Fruit fly (Drosophila melanogaster) whole organism, embryonic: Measurements from ENCODE around the gene CG8420.

ENCODE experiments used
- Antp ChIP-seq: fragments of 200-800 bp; sonication (Bioruptor generic); optimal IDR thresholded peaks from 3 replicates; lab custom pipeline; 2016; ENCODE audit warnings: missing biosample characterization, missing genetic modification characterization
- CG10209 ChIP-seq: fragments of 200-800 bp; sonication (Bioruptor generic); optimal IDR thresholded peaks from 3 replicates; lab custom pipeline; 2017; ENCODE audit warnings: missing biosample characterization, mild to moderate bottlenecking, missing genetic modification characterization, missing genetic modification reagents
- CG11085 ChIP-seq: fragments of 200-800 bp; sonication (Bioruptor generic); IDR thresholded peaks from 2 replicates; pipeline ENCODE4 v1.3.6; 2022; ENCODE audit warnings: missing biosample characterization, missing genetic modification characterization
- CG12299 ChIP-seq: fragments of 200-800 bp; sonication (Bioruptor generic); optimal IDR thresholded peaks from 2 replicates; lab custom pipeline; 2018; ENCODE audit warnings: missing biosample characterization, mild to moderate bottlenecking, missing genetic modification characterization
- CG1233 ChIP-seq: fragments of 200-800 bp; sonication (Bioruptor generic); optimal IDR thresholded peaks from 4 replicates; lab custom pipeline; 2018; ENCODE audit warnings: missing biosample characterization, mild to moderate bottlenecking, missing genetic modification characterization
- CG12391 ChIP-seq: fragments of 200-800 bp; sonication (Bioruptor generic); optimal IDR thresholded peaks from 3 replicates; lab custom pipeline; 2018; ENCODE audit warnings: missing biosample characterization, mild to moderate bottlenecking, missing genetic modification characterization, moderate library complexity
- CG13894 ChIP-seq: fragments of 200-800 bp; sonication (Bioruptor generic); optimal IDR thresholded peaks from 3 replicates; lab custom pipeline; 2018; ENCODE audit warnings: missing biosample characterization, mild to moderate bottlenecking, missing genetic modification characterization, moderate library complexity
- CG14014 ChIP-seq: fragments of 200-800 bp; sonication (Bioruptor generic); IDR thresholded peaks from 2 replicates; pipeline ENCODE4 v1.3.6; 2022; ENCODE audit warnings: missing biosample characterization, missing genetic modification characterization
- CG14667 ChIP-seq: fragments of 200-800 bp; sonication (Bioruptor generic); IDR thresholded peaks from 2 replicates; pipeline ENCODE4 v1.3.6; 2022; ENCODE audit warnings: missing biosample characterization, missing genetic modification characterization
- CG15011 ChIP-seq: fragments of 200-800 bp; sonication (Bioruptor generic); optimal IDR thresholded peaks from 3 replicates; lab custom pipeline; 2018; ENCODE audit warnings: missing biosample characterization, mild to moderate bottlenecking, missing genetic modification characterization
- CG15514 ChIP-seq: fragments of 200-800 bp; sonication (Bioruptor generic); optimal IDR thresholded peaks from 3 replicates; lab custom pipeline; 2017; ENCODE audit warnings: missing biosample characterization, missing genetic modification characterization, mild to moderate bottlenecking, moderate library complexity, missing genetic modification reagents
- CG15601 ChIP-seq: fragments of 200-800 bp; sonication (Bioruptor generic); optimal IDR thresholded peaks from 3 replicates; lab custom pipeline; 2019; ENCODE audit warnings: missing biosample characterization, mild to moderate bottlenecking, missing genetic modification characterization, moderate library complexity
- CG17385 ChIP-seq: fragments of 200-800 bp; sonication (Bioruptor generic); optimal IDR thresholded peaks from 3 replicates; lab custom pipeline; 2018; ENCODE audit warnings: missing biosample characterization, mild to moderate bottlenecking, missing genetic modification characterization
- CG17568 ChIP-seq: fragments of 200-800 bp; sonication (Bioruptor generic); optimal IDR thresholded peaks from 2 replicates; lab custom pipeline; 2018; ENCODE audit warnings: missing biosample characterization, mild to moderate bottlenecking, missing genetic modification characterization, moderate library complexity
- CG31388 ChIP-seq: fragments of 200-800 bp; sonication (Bioruptor generic); optimal IDR thresholded peaks from 2 replicates; lab custom pipeline; 2016; ENCODE audit warnings: missing biosample characterization, missing genetic modification characterization
- CG4820 ChIP-seq: fragments of 200-800 bp; sonication (Bioruptor generic); optimal IDR thresholded peaks from 3 replicates; lab custom pipeline; 2016; ENCODE audit warnings: missing biosample characterization, missing genetic modification characterization
- CG5953 ChIP-seq: fragments of 200-800 bp; sonication (Bioruptor generic); IDR thresholded peaks from 2 replicates; pipeline ENCODE4 v1.3.6; 2022; ENCODE audit warnings: missing biosample characterization, missing genetic modification characterization
- CG6683 ChIP-seq: fragments of 200-800 bp; sonication (Bioruptor generic); optimal IDR thresholded peaks from 2 replicates; lab custom pipeline; 2017; ENCODE audit warnings: missing biosample characterization, mild to moderate bottlenecking, missing genetic modification characterization, missing genetic modification reagents
- CG7357 ChIP-seq: fragments of 200-800 bp; sonication (Bioruptor generic); IDR thresholded peaks from 3 replicates; pipeline ENCODE4 v1.3.6; 2022; ENCODE audit warnings: missing biosample characterization, missing genetic modification characterization
- CG7556 ChIP-seq: fragments of 200-800 bp; sonication (Bioruptor generic); optimal IDR thresholded peaks from 2 replicates; lab custom pipeline; 2017; ENCODE audit warnings: missing biosample characterization, mild to moderate bottlenecking, missing genetic modification characterization
- CG7928 ChIP-seq: fragments of 200-800 bp; sonication (Bioruptor generic); optimal IDR thresholded peaks from 2 replicates; lab custom pipeline; 2017; ENCODE audit warnings: missing biosample characterization, mild to moderate bottlenecking, missing genetic modification characterization
- CG9609 ChIP-seq: fragments of 200-800 bp; sonication (Bioruptor generic); optimal IDR thresholded peaks from 3 replicates; lab custom pipeline; 2016; ENCODE audit warnings: missing biosample characterization, missing genetic modification characterization
- Camta ChIP-seq: fragments of 200-800 bp; sonication (Bioruptor generic); optimal IDR thresholded peaks from 2 replicates; lab custom pipeline; 2016; ENCODE audit warnings: missing biosample characterization, missing genetic modification characterization
- Dek ChIP-seq: fragments of 200-800 bp; sonication (Bioruptor generic); optimal IDR thresholded peaks from 3 replicates; lab custom pipeline; 2019; ENCODE audit warnings: missing biosample characterization, mild to moderate bottlenecking, missing genetic modification characterization, moderate library complexity
- Drgx ChIP-seq: fragments of 200-800 bp; sonication (Bioruptor generic); IDR thresholded peaks from 2 replicates; pipeline ENCODE4 v1.3.6; 2022; ENCODE audit warnings: missing biosample characterization, missing genetic modification characterization
- E2f2 ChIP-seq: fragments of 200-800 bp; sonication (Bioruptor generic); IDR thresholded peaks from 2 replicates; pipeline ENCODE4 v1.3.6; 2022; ENCODE audit warnings: missing biosample characterization, missing genetic modification characterization
- Eip74EF ChIP-seq, 2 experiments: fragments of 200-800 bp in 1 of 2; fragments of >200 bp in 1 of 2; sonication (Bioruptor generic) in 1 of 2; optimal IDR thresholded peaks; 2 replicates each; lab custom pipeline; 2017 to 2019; ENCODE audit warnings: missing biosample characterization in 2 of 2, missing genetic modification characterization in 2 of 2, mild to moderate bottlenecking in 1 of 2, moderate library complexity in 1 of 2
- HLH54F ChIP-seq: fragments of 200-800 bp; sonication (Bioruptor generic); optimal IDR thresholded peaks from 3 replicates; lab custom pipeline; 2016; ENCODE audit warnings: missing biosample characterization, missing genetic modification characterization
- Hr3 ChIP-seq: fragments of 200-800 bp; sonication (Bioruptor generic); optimal IDR thresholded peaks from 3 replicates; lab custom pipeline; 2016; ENCODE audit warnings: missing biosample characterization, missing genetic modification characterization
- NFAT ChIP-seq: fragments of 200-800 bp; sonication (Bioruptor generic); IDR thresholded peaks from 2 replicates; pipeline ENCODE4 v1.3.6; 2022; ENCODE audit warnings: missing biosample characterization, missing genetic modification characterization
- Nf-YC ChIP-seq: fragments of 200-800 bp; optimal IDR thresholded peaks from 3 replicates; lab custom pipeline; 2019; ENCODE audit warnings: missing biosample characterization, mild to moderate bottlenecking, missing genetic modification characterization, moderate library complexity
- Pdp1 ChIP-seq, 2 experiments: fragments of 200-800 bp; sonication (Bioruptor generic); optimal IDR thresholded peaks; 3 replicates each; lab custom pipeline; 2016; ENCODE audit warnings: missing biosample characterization in 2 of 2, missing genetic modification characterization in 2 of 2, mild to moderate bottlenecking in 1 of 2, moderate library complexity in 1 of 2
- Scr ChIP-seq: fragments of 200-800 bp; sonication (Bioruptor generic); IDR thresholded peaks from 2 replicates; pipeline ENCODE4 v1.3.6; 2022; ENCODE audit warnings: missing biosample characterization, missing genetic modification characterization; ENCODE audit not compliant: partially characterized antibody
- Ssrp ChIP-seq: fragments of 200-800 bp; sonication (Bioruptor generic); optimal IDR thresholded peaks from 2 replicates; lab custom pipeline; 2018; ENCODE audit warnings: missing biosample characterization, mild to moderate bottlenecking, missing genetic modification characterization, moderate library complexity
- Trl ChIP-seq, 3 experiments: fragments of >200 bp in 2 of 3; fragments of 200-800 bp in 1 of 3; sonication (Bioruptor generic) in 1 of 3; optimal IDR thresholded peaks; 2 replicates in 1 of 3; 3 replicates in 2 of 3; lab custom pipeline; 2016 to 2017; ENCODE audit warnings: missing biosample characterization in 1 of 3, missing genetic modification characterization in 1 of 3
- Xbp1 ChIP-seq: fragments of 200-800 bp; sonication (Bioruptor generic); optimal IDR thresholded peaks from 3 replicates; lab custom pipeline; 2016; ENCODE audit warnings: missing biosample characterization, mild to moderate bottlenecking, missing genetic modification characterization
- bab2 ChIP-seq: fragments of 200-800 bp; sonication (Bioruptor generic); optimal IDR thresholded peaks from 2 replicates; lab custom pipeline; 2016; ENCODE audit warnings: missing biosample characterization, missing genetic modification characterization
- cas ChIP-seq: fragments of 200-800 bp; sonication (Bioruptor generic); IDR thresholded peaks from 2 replicates; pipeline ENCODE4 v1.3.6; 2022; ENCODE audit warnings: missing biosample characterization, missing genetic modification characterization
- crp ChIP-seq, 2 experiments: fragments of 200-800 bp; sonication (Bioruptor generic); optimal IDR thresholded peaks; 2 replicates in 1 of 2; 3 replicates in 1 of 2; lab custom pipeline; 2017; ENCODE audit warnings: missing biosample characterization in 2 of 2, missing genetic modification characterization in 2 of 2, mild to moderate bottlenecking in 1 of 2, moderate library complexity in 1 of 2
- fu2 ChIP-seq: fragments of 200-800 bp; sonication (Bioruptor generic); optimal IDR thresholded peaks from 2 replicates; lab custom pipeline; 2016; ENCODE audit warnings: missing biosample characterization, missing genetic modification characterization
- pita ChIP-seq: fragments of 200-800 bp; sonication (Bioruptor generic); optimal IDR thresholded peaks from 2 replicates; lab custom pipeline; 2017; ENCODE audit warnings: missing biosample characterization, mild to moderate bottlenecking, missing genetic modification characterization
- pnt ChIP-seq: fragments of 200-800 bp; sonication (Bioruptor generic); optimal IDR thresholded peaks from 3 replicates; lab custom pipeline; 2016; ENCODE audit warnings: missing biosample characterization, missing genetic modification characterization
- pros ChIP-seq: fragments of 200-800 bp; sonication (Bioruptor generic); optimal IDR thresholded peaks from 3 replicates; lab custom pipeline; 2019; ENCODE audit warnings: missing biosample characterization, mild to moderate bottlenecking, missing genetic modification characterization, moderate library complexity
- row ChIP-seq: fragments of 200-800 bp; sonication (Bioruptor generic); IDR thresholded peaks from 3 replicates; pipeline ENCODE4 v1.3.6; 2022; ENCODE audit warnings: missing biosample characterization, missing genetic modification characterization
- stc ChIP-seq: fragments of 200-800 bp; sonication (Bioruptor generic); IDR thresholded peaks from 2 replicates; pipeline ENCODE4 v1.3.6; 2022; ENCODE audit warnings: missing biosample characterization, missing genetic modification characterization
- stwl ChIP-seq: fragments of 200-800 bp; sonication (Bioruptor generic); optimal IDR thresholded peaks from 3 replicates; lab custom pipeline; 2018; ENCODE audit warnings: missing biosample characterization, mild to moderate bottlenecking, missing genetic modification characterization, moderate library complexity
- vvl ChIP-seq: fragments of 200-800 bp; sonication (Bioruptor generic); IDR thresholded peaks from 2 replicates; pipeline ENCODE4 v1.3.6; 2022; ENCODE audit warnings: missing biosample characterization, missing genetic modification characterization
- wek ChIP-seq: fragments of 200-800 bp; sonication (Bioruptor generic); optimal IDR thresholded peaks from 3 replicates; lab custom pipeline; 2018; ENCODE audit warnings: missing biosample characterization, mild to moderate bottlenecking, missing genetic modification characterization, moderate library complexity

The CG8420 gene

dm6 chr3R:9245576-9246200, 761 bp upstream of the CG8420 start, which contains the start of gene Vps15 (continued):
- TF ChIP-seq CG10209 (GFP tag; lab: Kevin White, UChicago) = peak; percentile 58
- 0 out of 3 replicates have a peak, but pooled peaks have one; percentile 18 for TF ChIP-seq CG7357
- peak; percentile 67; the same call in 1 of the 2 replicates for TF ChIP-seq stc (GFP tag; lab: Robert Waterston, UW)
- peak; percentile 50; the same call in 1 of the 2 replicates for TF ChIP-seq cas
- TF ChIP-seq CG12391 (tag; lab: Kevin White, UChicago) = peak; percentile 93
- no peak for TF ChIP-seq pita (GFP tag; lab: Kevin White, UChicago)
- peak; percentile 84 for TF ChIP-seq CG14014 (GFP tag; lab: Robert Waterston, UW)
- peak; percentile 38 for TF ChIP-seq fu2 (GFP tag; lab: Kevin White, UChicago)
- TF ChIP-seq HLH54F (GFP tag; lab: Kevin White, UChicago) = peak; percentile 47
- peak; percentile 74 for TF ChIP-seq CG15514 (GFP tag; lab: Kevin White, UChicago)
- TF ChIP-seq vvl (GFP tag; lab: Robert Waterston, UW) = peak; percentile 88
- TF ChIP-seq CG12299 (tag; lab: Kevin White, UChicago) = peak; percentile 77
- TF ChIP-seq NFAT (GFP tag; lab: Robert Waterston, UW) = peak; percentile 44; the same call in 1 of the 2 replicates
- peak; percentile 50 for TF ChIP-seq CG9609
- peak; percentile 80 for TF ChIP-seq CG13894
- no peak for TF ChIP-seq wek (GFP tag; lab: Kevin White, UChicago)
- TF ChIP-seq CG17568 (GFP tag; lab: Kevin White, UChicago) = peak; percentile 61
- TF ChIP-seq Dek = peak; percentile 75
- TF ChIP-seq CG7556 (GFP tag; lab: Kevin White, UChicago) = peak; percentile 70
- no peak for TF ChIP-seq pros
- 0 out of 2 replicates have a peak, but pooled peaks have one; percentile 6 for TF ChIP-seq CG5953 (GFP tag; lab: Robert Waterston, UW)
- peak; percentile 19 for TF ChIP-seq CG31388 (GFP tag; lab: Kevin White, UChicago)
- peak; percentile 91 for TF ChIP-seq Scr (GFP tag; lab: Robert Waterston, UW)
- peak; percentile 65 for TF ChIP-seq Camta
- TF ChIP-seq pnt (GFP tag; lab: Kevin White, UChicago) = peak; percentile 33
- peak; percentile 89 for TF ChIP-seq row (GFP tag; lab: Robert Waterston, UW)
- TF ChIP-seq Pdp1 (GFP tag; optimal IDR thresholded peaks at IDR 0.05; lab: Kevin White, UChicago) = peak; percentile 53 to 88
- TF ChIP-seq Trl (optimal IDR thresholded peaks at IDR 0.05; lab: Kevin White, UChicago) = no peak
- peak; percentile 57 for TF ChIP-seq Trl (GFP tag; optimal IDR thresholded peaks at IDR 0.05; lab: Kevin White, UChicago)
- TF ChIP-seq Drgx = peak; percentile 58; the same call in 1 of the 2 replicates
- TF ChIP-seq CG17385 (GFP tag; lab: Kevin White, UChicago) = peak; percentile 61
- peak; percentile 43 to 90 for TF ChIP-seq crp (GFP tag; optimal IDR thresholded peaks at IDR 0.05; lab: Kevin White, UChicago)
- peak; percentile 32 for TF ChIP-seq CG7928 (GFP tag; lab: Kevin White, UChicago)
- peak; percentile 67 for TF ChIP-seq bab2 (GFP tag; lab: Kevin White, UChicago)
- peak; percentile 60 for TF ChIP-seq CG15011 (GFP tag; lab: Kevin White, UChicago)
- TF ChIP-seq CG1233 (GFP tag; lab: Kevin White, UChicago) = peak; percentile 36
- peak; percentile 72 for TF ChIP-seq Nf-YC (tag; lab: Kevin White, UChicago)
- TF ChIP-seq Eip74EF (GFP tag; optimal IDR thresholded peaks at IDR 0.05; lab: Kevin White, UChicago) = peak in 1 of 2 experiments; percentile 59
- peak; percentile 93 for TF ChIP-seq E2f2 (GFP tag; lab: Robert Waterston, UW)
- peak; percentile 82 for TF ChIP-seq CG15601 (tag; lab: Kevin White, UChicago)
- TF ChIP-seq CG14667 (GFP tag; lab: Robert Waterston, UW) = peak; percentile 46; the same call in 1 of the 2 replicates
- peak; percentile 69 for TF ChIP-seq CG4820
- peak; percentile 34; the same call in 1 of the 2 replicates for TF ChIP-seq CG11085 (GFP tag; lab: Robert Waterston, UW)
- peak; percentile 56 for TF ChIP-seq Antp (GFP tag; lab: Kevin White, UChicago)
- TF ChIP-seq Hr3 = peak; percentile 64
- TF ChIP-seq Xbp1 (GFP tag; lab: Kevin White, UChicago) = peak; percentile 83
- peak; percentile 63 for TF ChIP-seq stwl
- peak; percentile 65 for TF ChIP-seq Ssrp (tag; lab: Kevin White, UChicago)
- TF ChIP-seq CG6683 (GFP tag; lab: Kevin White, UChicago) = peak; percentile 58
